Worm (Caenorhabditis elegans) whole organism, early embryonic: ENCODE measurements around the gene unc-43.

Experiments
- B0310.2 ChIP-seq: sonication (generic microtip); optimal IDR thresholded peaks from 2 replicates; lab custom pipeline; 2016; ENCODE audit warnings: mild to moderate bottlenecking, missing genetic modification characterization, missing compliant biosample characterization
- F13C5.2 ChIP-seq: sonication (generic microtip); optimal IDR thresholded peaks from 2 replicates; lab custom pipeline; 2017; ENCODE audit warnings: mild to moderate bottlenecking, missing genetic modification characterization, inconsistent platforms, missing compliant biosample characterization
- aly-1 ChIP-seq: sonication (generic microtip); optimal IDR thresholded peaks from 2 replicates; lab custom pipeline; 2016; ENCODE audit warnings: missing genetic modification characterization, missing compliant biosample characterization
- ama-1 ChIP-seq: fragments of 150-350 bp; optimal IDR thresholded peaks from 2 replicates; lab custom pipeline; 2014
- ceh-13 ChIP-seq: fragments of 200-800 bp; sonication (Bioruptor generic); optimal IDR thresholded peaks from 2 replicates; lab custom pipeline; 2018; ENCODE audit warnings: mild to moderate bottlenecking, missing genetic modification characterization, missing compliant biosample characterization
- ceh-36 ChIP-seq: sonication (generic microtip); optimal IDR thresholded peaks from 2 replicates; lab custom pipeline; 2016; ENCODE audit warnings: missing genetic modification characterization, inconsistent platforms, missing compliant biosample characterization
- ets-7 ChIP-seq: sonication (generic microtip); optimal IDR thresholded peaks from 2 replicates; lab custom pipeline; 2016; ENCODE audit warnings: missing genotype, missing genetic modification characterization, missing compliant biosample characterization
- flt-1 ChIP-seq: fragments of 200-800 bp; sonication (Bioruptor generic); IDR thresholded peaks from 2 replicates; pipeline ENCODE4 v1.3.6; 2022; ENCODE audit warnings: missing genetic modification characterization, missing compliant biosample characterization
- hmbx-1 ChIP-seq: sonication (generic microtip); optimal IDR thresholded peaks from 2 replicates; lab custom pipeline; 2016; ENCODE audit warnings: mild to moderate bottlenecking, missing genetic modification characterization, missing compliant biosample characterization
- hmg-4 ChIP-seq: fragments of 200-800 bp; sonication (Bioruptor generic); optimal IDR thresholded peaks from 2 replicates; lab custom pipeline; 2018; ENCODE audit warnings: mild to moderate bottlenecking, missing genetic modification characterization, missing compliant biosample characterization
- hnd-1 ChIP-seq: sonication (generic microtip); optimal IDR thresholded peaks from 2 replicates; lab custom pipeline; 2016; ENCODE audit warnings: missing genetic modification characterization, missing compliant biosample characterization
- pes-1 ChIP-seq: fragments of 200-800 bp; sonication (Bioruptor generic); IDR thresholded peaks from 2 replicates; pipeline ENCODE4 v1.3.6; 2022; ENCODE audit warnings: missing genetic modification reagents, missing genetic modification characterization, missing compliant biosample characterization
- scrt-1 ChIP-seq: fragments of 200-800 bp; sonication (Bioruptor generic); IDR thresholded peaks from 2 replicates; pipeline ENCODE4 v1.3.6; 2022; ENCODE audit warnings: missing genetic modification characterization, missing compliant biosample characterization
- sea-1 ChIP-seq: fragments of 200-800 bp; sonication (Bioruptor generic); conservative IDR thresholded peaks from 2 replicates; pipeline ENCODE4 v1.3.6; 2022; ENCODE audit warnings: missing genetic modification characterization, missing compliant biosample characterization
- tbx-11 ChIP-seq: fragments of 200-800 bp; sonication (Bioruptor generic); IDR thresholded peaks from 2 replicates; pipeline ENCODE4 v1.3.6; 2022; ENCODE audit warnings: missing genetic modification characterization, missing compliant biosample characterization
- tbx-37 ChIP-seq: fragments of 200-800 bp; sonication (Bioruptor generic); conservative IDR thresholded peaks from 2 replicates; pipeline ENCODE4 v1.3.6; 2022; ENCODE audit warnings: missing genetic modification reagents, missing genetic modification characterization, missing compliant biosample characterization
- tra-4 ChIP-seq: sonication (generic microtip); optimal IDR thresholded peaks from 2 replicates; lab custom pipeline; 2017; ENCODE audit warnings: missing genetic modification characterization, missing compliant biosample characterization

unc-43 gene

DNA sequence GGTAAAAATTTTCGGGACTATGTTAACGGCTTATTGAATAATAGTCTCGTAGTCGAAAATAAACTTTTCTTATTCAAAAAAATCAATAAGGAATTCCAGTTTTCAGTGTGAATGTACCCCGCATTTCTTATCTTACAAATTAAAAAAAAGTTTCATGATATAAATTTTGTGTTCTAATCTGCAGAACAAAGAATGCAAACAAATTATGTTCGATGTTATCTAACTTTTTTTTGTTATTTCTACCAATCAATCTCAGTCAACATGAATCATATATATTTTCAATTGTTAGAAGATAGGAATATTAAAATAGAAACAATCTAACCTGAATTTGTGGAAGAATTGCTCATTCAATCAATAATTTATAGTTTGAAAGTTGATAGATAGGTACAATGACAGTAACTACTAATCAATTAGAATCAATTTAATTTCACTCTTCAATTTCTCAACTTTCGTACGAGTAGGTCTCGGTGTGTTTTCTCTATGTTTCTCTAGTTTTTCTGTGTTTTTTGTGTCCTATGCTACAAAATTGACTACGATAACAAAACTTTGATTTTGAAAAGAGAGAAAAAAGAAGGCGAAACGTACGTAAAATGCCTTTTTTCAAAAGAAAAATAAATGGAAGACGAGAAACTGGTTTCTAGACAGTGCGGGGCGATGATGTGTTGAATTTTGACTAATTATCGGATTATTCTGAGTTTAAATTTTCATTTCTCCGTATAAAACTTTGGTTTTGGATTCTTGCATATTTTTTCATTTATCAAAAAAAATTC lies at the start of gene unc-43, which contains the start of gene Y43C5B.3:
unc-43 (minus strand) TSS at position 347 of the 770 bp plus-strand sequence.
Y43C5B.3 (plus strand) TSS at position 720 of the 770 bp plus-strand sequence.
- no peak for TF ChIP-seq F13C5.2 (tag; lab: Kevin White, UChicago)
- no peak for TF ChIP-seq hmg-4
- no peak for TF ChIP-seq scrt-1 (GFP tag; lab: Robert Waterston, UW)
- no peak for TF ChIP-seq hnd-1 (tag; lab: Kevin White, UChicago)
- no peak for TF ChIP-seq ets-7 (tag; lab: Kevin White, UChicago)
- TF ChIP-seq sea-1 (GFP tag; lab: Robert Waterston, UW) = no peak
- TF ChIP-seq ceh-13 (GFP tag; lab: Kevin White, UChicago) = no peak
- no peak for TF ChIP-seq ceh-36 (tag; lab: Kevin White, UChicago)
- no peak for TF ChIP-seq tbx-37 (GFP tag; lab: Robert Waterston, UW)
- no peak for TF ChIP-seq tbx-11 (GFP tag; lab: Robert Waterston, UW)
- TF ChIP-seq flt-1 = no peak
- TF ChIP-seq pes-1 (GFP tag; lab: Robert Waterston, UW) = no peak
- no peak for TF ChIP-seq hmbx-1 (tag; lab: Kevin White, UChicago)

DNA sequence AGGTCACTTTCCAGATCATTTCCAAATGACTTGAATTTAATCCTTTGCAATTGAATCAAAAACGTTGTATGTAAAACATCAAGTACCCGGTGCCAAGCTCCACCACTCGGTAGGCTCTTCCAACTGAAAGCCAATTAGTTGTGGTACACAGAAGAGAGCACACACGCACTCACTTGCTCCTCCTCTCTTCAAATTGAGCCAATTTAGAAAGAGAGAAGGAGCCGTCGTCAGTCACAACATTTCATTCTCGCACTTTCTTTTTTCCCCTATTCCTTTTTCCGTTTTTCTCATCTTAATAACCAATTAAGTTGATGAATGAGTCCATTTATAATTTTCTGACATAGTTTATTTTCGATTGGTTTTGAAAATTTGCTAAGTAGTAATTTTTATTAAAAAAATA lies 48.2 kb upstream of the unc-43 start:
- no peak for TF ChIP-seq sea-1 (GFP tag; lab: Robert Waterston, UW)
- TF ChIP-seq ets-7 (tag; lab: Kevin White, UChicago) = no peak
- no peak for TF ChIP-seq scrt-1 (GFP tag; lab: Robert Waterston, UW)
- TF ChIP-seq hmbx-1 (tag; lab: Kevin White, UChicago) = no peak
- TF ChIP-seq B0310.2 (tag; lab: Kevin White, UChicago) = no peak
- TF ChIP-seq tbx-11 (GFP tag; lab: Robert Waterston, UW) = no peak
- no peak for TF ChIP-seq F13C5.2 (tag; lab: Kevin White, UChicago)
- no peak for TF ChIP-seq tbx-37 (GFP tag; lab: Robert Waterston, UW)

DNA sequence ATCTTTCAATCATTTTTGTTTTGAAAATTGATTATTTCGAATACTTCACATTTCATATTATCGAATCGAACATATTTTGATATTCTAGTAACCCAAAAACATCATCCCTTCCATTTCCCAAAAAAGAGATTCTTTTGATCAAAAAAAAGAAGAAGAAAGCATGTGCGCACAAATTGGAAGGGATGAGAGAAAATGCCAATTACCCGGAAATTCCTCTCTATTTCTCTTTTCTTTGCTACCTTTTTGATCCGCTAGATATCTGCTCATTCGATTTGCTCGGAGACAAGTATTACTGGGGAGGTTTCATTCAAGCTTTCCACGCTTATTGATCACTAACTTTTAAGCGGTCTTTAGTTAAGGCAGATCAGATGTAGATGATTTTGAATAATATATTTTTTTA lies 46.8 kb upstream of the unc-43 start:
- TF ChIP-seq pes-1 (GFP tag; lab: Robert Waterston, UW) (no peak), tbx-11 (GFP tag; lab: Robert Waterston, UW) (no peak), hnd-1 (tag; lab: Kevin White, UChicago) (no peak), B0310.2 (tag; lab: Kevin White, UChicago) (no peak), aly-1 (tag; lab: Kevin White, UChicago) (no peak), sea-1 (GFP tag; lab: Robert Waterston, UW) (no peak), F13C5.2 (tag; lab: Kevin White, UChicago) (no peak), hmbx-1 (tag; lab: Kevin White, UChicago) (no peak), ets-7 (tag; lab: Kevin White, UChicago) (no peak)

DNA sequence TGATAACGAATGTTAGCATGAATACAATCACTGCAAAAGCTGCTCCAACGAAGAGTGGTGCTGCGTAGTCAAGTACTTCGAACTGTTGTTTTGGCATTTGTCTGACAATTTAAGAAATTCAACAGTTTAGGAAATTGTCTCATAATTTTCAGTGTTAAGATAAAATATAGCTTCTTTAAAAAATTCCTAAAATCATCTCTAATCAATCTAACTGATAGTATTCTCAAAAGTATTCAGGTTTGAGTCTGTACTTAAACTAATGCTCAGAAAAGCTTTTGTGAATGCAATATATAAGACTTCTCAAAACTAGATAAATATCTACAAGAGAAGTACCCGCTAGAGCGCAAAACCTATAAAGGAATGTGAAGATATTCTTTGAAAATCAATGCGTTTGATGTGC lies 44.8 kb upstream of the unc-43 start, which contains the start of gene R10H10.4:
R10H10.4 (minus strand) TSS at position 101 of the 400 bp plus-strand sequence.
- TF ChIP-seq pes-1 (GFP tag; lab: Robert Waterston, UW) (no peak), ama-1 (lab: Kevin White, UChicago) (no peak), F13C5.2 (tag; lab: Kevin White, UChicago) (no peak), B0310.2 (tag; lab: Kevin White, UChicago) (no peak), ceh-36 (tag; lab: Kevin White, UChicago) (no peak), ceh-13 (GFP tag; lab: Kevin White, UChicago) (no peak), scrt-1 (GFP tag; lab: Robert Waterston, UW) (no peak), hmg-4 (no peak), tbx-37 (GFP tag; lab: Robert Waterston, UW) (no peak)

DNA sequence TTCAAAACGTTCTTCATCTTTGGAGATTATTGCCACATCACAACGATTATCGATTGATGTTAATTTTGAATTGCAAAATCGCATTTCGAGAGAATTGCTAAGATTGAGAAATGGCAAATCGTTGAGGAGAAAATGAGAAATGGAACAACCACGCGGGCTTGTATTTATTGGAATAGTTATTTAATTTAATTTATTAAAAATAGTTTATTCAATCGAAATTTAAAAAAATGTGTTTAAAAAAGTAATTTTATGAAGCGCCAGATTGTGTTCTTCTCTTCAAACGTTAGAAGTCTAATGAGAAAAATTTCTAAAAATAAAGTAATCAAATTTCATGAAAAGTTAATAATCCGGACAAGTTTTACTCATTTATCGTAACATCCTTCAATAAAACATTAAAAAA lies 41.8 kb upstream of the unc-43 start, which contains the start of gene spe-26:
spe-26 (minus strand) TSS at position 101 of the 400 bp plus-strand sequence.
- TF ChIP-seq aly-1 (tag; lab: Kevin White, UChicago) (no peak), ceh-13 (GFP tag; lab: Kevin White, UChicago) (no peak), tra-4 (tag; lab: Kevin White, UChicago) (no peak), hmbx-1 (tag; lab: Kevin White, UChicago) (no peak), sea-1 (GFP tag; lab: Robert Waterston, UW) (no peak), ets-7 (tag; lab: Kevin White, UChicago) (no peak), pes-1 (GFP tag; lab: Robert Waterston, UW) (no peak), tbx-11 (GFP tag; lab: Robert Waterston, UW) (no peak), hnd-1 (tag; lab: Kevin White, UChicago) (no peak), hmg-4 (no peak), ceh-36 (tag; lab: Kevin White, UChicago) (no peak)

DNA sequence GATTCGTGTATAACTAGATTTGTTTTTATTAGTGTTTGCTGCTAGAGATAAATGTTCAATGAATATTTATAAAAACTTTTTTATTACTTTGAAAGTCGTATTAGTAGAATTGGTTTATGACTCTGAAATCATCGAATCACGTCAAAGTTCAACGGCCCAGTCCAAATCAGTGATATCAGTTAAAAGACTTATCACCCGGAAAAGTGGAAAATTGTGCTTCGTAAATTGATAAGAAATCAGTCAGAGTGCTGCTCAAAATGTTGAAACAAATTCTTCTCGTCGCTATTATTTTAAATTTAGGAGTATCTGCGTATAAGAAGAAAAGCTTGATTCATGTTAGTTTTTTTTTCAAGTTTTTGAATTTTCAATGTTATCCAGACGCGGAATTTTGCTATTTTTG lies 38.2 kb upstream of the unc-43 start, which contains the start of gene R10H10.3:
R10H10.3 (plus strand) TSS at position 243 of the 400 bp plus-strand sequence.
- TF ChIP-seq F13C5.2 (tag; lab: Kevin White, UChicago) (no peak), pes-1 (GFP tag; lab: Robert Waterston, UW) (no peak), scrt-1 (GFP tag; lab: Robert Waterston, UW) (no peak), ets-7 (tag; lab: Kevin White, UChicago) (no peak), flt-1 (no peak), ceh-13 (GFP tag; lab: Kevin White, UChicago) (no peak), hnd-1 (tag; lab: Kevin White, UChicago) (no peak), ceh-36 (tag; lab: Kevin White, UChicago) (no peak), tra-4 (tag; lab: Kevin White, UChicago) (no peak), ama-1 (lab: Kevin White, UChicago) (no peak), tbx-37 (GFP tag; lab: Robert Waterston, UW) (no peak), sea-1 (GFP tag; lab: Robert Waterston, UW) (no peak)

DNA sequence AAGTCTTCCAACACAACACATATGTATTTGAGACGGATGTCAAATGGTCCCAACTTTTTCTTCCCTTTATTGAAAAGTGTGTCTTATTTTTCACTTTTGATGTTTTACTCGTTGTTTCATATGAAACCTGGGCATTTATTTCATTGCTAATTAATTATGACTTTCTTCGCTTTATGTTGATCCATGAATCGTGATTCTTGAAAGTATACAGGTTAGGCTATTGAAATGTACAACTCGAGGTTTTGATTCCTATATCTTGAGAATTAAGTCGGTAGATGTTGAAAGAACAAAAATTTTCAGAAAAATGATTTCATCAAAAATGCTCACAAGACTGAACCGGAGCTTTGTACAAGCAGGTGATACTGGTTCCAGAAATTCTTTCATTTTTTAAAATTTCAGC lies 37.1 kb upstream of the unc-43 start, which contains the start of gene nfu-1:
nfu-1 (plus strand) TSS at position 301 of the 400 bp plus-strand sequence.
- no peak for TF ChIP-seq flt-1
- TF ChIP-seq B0310.2 (tag; lab: Kevin White, UChicago) = no peak
- TF ChIP-seq hmg-4 = no peak
- TF ChIP-seq aly-1 (tag; lab: Kevin White, UChicago) = no peak
- TF ChIP-seq ets-7 (tag; lab: Kevin White, UChicago) = no peak
- no peak for TF ChIP-seq sea-1 (GFP tag; lab: Robert Waterston, UW)
- TF ChIP-seq hnd-1 (tag; lab: Kevin White, UChicago) = no peak
- no peak for TF ChIP-seq scrt-1 (GFP tag; lab: Robert Waterston, UW)
- TF ChIP-seq ceh-13 (GFP tag; lab: Kevin White, UChicago) = no peak
- TF ChIP-seq hmbx-1 (tag; lab: Kevin White, UChicago) = no peak
- TF ChIP-seq tbx-11 (GFP tag; lab: Robert Waterston, UW) = no peak
- no peak for TF ChIP-seq ceh-36 (tag; lab: Kevin White, UChicago)
